Fruit fly (Drosophila melanogaster) whole organism, embryonic: Measurements from ENCODE around the gene CG10185.

ENCODE experiments used
- Bdp1 ChIP-seq: fragments of 200-800 bp; sonication (Bioruptor generic); optimal IDR thresholded peaks from 3 replicates; lab custom pipeline; 2016; ENCODE audit warnings: missing biosample characterization, missing genetic modification characterization
- CG10267 ChIP-seq: fragments of 200-800 bp; sonication (Bioruptor generic); optimal IDR thresholded peaks from 2 replicates; lab custom pipeline; 2018; ENCODE audit warnings: missing biosample characterization, mild to moderate bottlenecking, missing genetic modification characterization, moderate library complexity
- CG11085 ChIP-seq: fragments of 200-800 bp; sonication (Bioruptor generic); IDR thresholded peaks from 2 replicates; pipeline ENCODE4 v1.3.6; 2022; ENCODE audit warnings: missing biosample characterization, missing genetic modification characterization
- CG11093 ChIP-seq: fragments of 200-800 bp; sonication (Bioruptor generic); IDR thresholded peaks from 3 replicates; pipeline ENCODE4 v1.3.6; 2022; ENCODE audit warnings: missing biosample characterization, missing genetic modification characterization
- CG12744 ChIP-seq: fragments of 200-800 bp; sonication (Bioruptor generic); optimal IDR thresholded peaks from 2 replicates; lab custom pipeline; 2016; ENCODE audit warnings: missing biosample characterization, missing genetic modification characterization
- CG12769 ChIP-seq: fragments of 200-800 bp; sonication (Bioruptor generic); optimal IDR thresholded peaks from 2 replicates; lab custom pipeline; 2019; ENCODE audit warnings: missing biosample characterization, mild to moderate bottlenecking, missing genetic modification characterization, moderate library complexity
- CG13775 ChIP-seq: fragments of 200-800 bp; sonication (Bioruptor generic); optimal IDR thresholded peaks from 3 replicates; lab custom pipeline; 2017; ENCODE audit warnings: missing biosample characterization, mild to moderate bottlenecking, missing genetic modification characterization
- CG14441 ChIP-seq: fragments of 200-800 bp; sonication (Bioruptor generic); IDR thresholded peaks from 2 replicates; pipeline ENCODE4 v1.3.6; 2022; ENCODE audit warnings: missing biosample characterization, missing genetic modification characterization
- CG14965 ChIP-seq: fragments of 200-800 bp; sonication (Bioruptor generic); optimal IDR thresholded peaks from 2 replicates; lab custom pipeline; 2016; ENCODE audit warnings: missing biosample characterization, missing genetic modification characterization, borderline replicate concordance
- CG15479 ChIP-seq: fragments of 200-800 bp; sonication (Bioruptor generic); optimal IDR thresholded peaks from 3 replicates; lab custom pipeline; 2019; ENCODE audit warnings: missing biosample characterization, mild to moderate bottlenecking, missing genetic modification characterization, moderate library complexity
- CG1647 ChIP-seq: fragments of 200-800 bp; sonication (Bioruptor generic); optimal IDR thresholded peaks from 3 replicates; lab custom pipeline; 2016; ENCODE audit warnings: missing biosample characterization, missing genetic modification characterization
- CG17612 ChIP-seq: fragments of 200-800 bp; sonication (Bioruptor generic); IDR thresholded peaks from 2 replicates; pipeline ENCODE4 v1.3.6; 2022; ENCODE audit warnings: missing biosample characterization, missing genetic modification characterization
- CG30431 ChIP-seq: fragments of 200-800 bp; sonication (Bioruptor generic); optimal IDR thresholded peaks from 2 replicates; lab custom pipeline; 2017; ENCODE audit warnings: missing biosample characterization, missing genetic modification characterization
- CG31441 ChIP-seq: fragments of 200-800 bp; sonication (Bioruptor generic); IDR thresholded peaks from 2 replicates; pipeline ENCODE4 v1.3.6; 2022; ENCODE audit warnings: missing biosample characterization, missing genetic modification characterization
- CG33213 ChIP-seq: fragments of 200-800 bp; sonication (Bioruptor generic); optimal IDR thresholded peaks from 3 replicates; lab custom pipeline; 2016; ENCODE audit warnings: missing biosample characterization, missing genetic modification characterization
- CG3838 ChIP-seq: fragments of 200-800 bp; sonication (Bioruptor generic); optimal IDR thresholded peaks from 3 replicates; lab custom pipeline; 2016; ENCODE audit warnings: missing biosample characterization, missing genetic modification characterization
- CG4360 ChIP-seq: fragments of 200-800 bp; sonication (Bioruptor generic); IDR thresholded peaks from 2 replicates; pipeline ENCODE4 v1.3.6; 2022; ENCODE audit warnings: missing biosample characterization, missing genetic modification characterization
- CG6254 ChIP-seq: fragments of 200-800 bp; sonication (Bioruptor generic); optimal IDR thresholded peaks from 3 replicates; lab custom pipeline; 2017; ENCODE audit warnings: mild to moderate bottlenecking, missing biosample characterization, missing genetic modification reagents, missing genetic modification characterization
- CG7556 ChIP-seq: fragments of 200-800 bp; sonication (Bioruptor generic); optimal IDR thresholded peaks from 2 replicates; lab custom pipeline; 2017; ENCODE audit warnings: missing biosample characterization, mild to moderate bottlenecking, missing genetic modification characterization
- CG7963 ChIP-seq: fragments of 200-800 bp; sonication (Bioruptor generic); IDR thresholded peaks from 3 replicates; pipeline ENCODE4 v1.3.6; 2022; ENCODE audit warnings: missing biosample characterization, missing genetic modification characterization; ENCODE audit not compliant: partially characterized antibody
- CG8281 ChIP-seq: fragments of 200-800 bp; sonication (Bioruptor generic); optimal IDR thresholded peaks from 2 replicates; lab custom pipeline; 2018; ENCODE audit warnings: missing biosample characterization, mild to moderate bottlenecking, missing genetic modification characterization, moderate library complexity
- CG8924 ChIP-seq: fragments of 200-800 bp; optimal IDR thresholded peaks from 3 replicates; lab custom pipeline; 2019; ENCODE audit warnings: missing biosample characterization, mild to moderate bottlenecking, missing genetic modification characterization, moderate library complexity
- CG9876 ChIP-seq: fragments of 200-800 bp; sonication (Bioruptor generic); optimal IDR thresholded peaks from 2 replicates; lab custom pipeline; 2016; ENCODE audit warnings: missing biosample characterization, missing genetic modification characterization
- D ChIP-seq, 2 experiments: fragments of 200-800 bp in 1 of 2; fragments of >200 bp in 1 of 2; sonication (Bioruptor generic) in 1 of 2; optimal IDR thresholded peaks; 2 replicates in 1 of 2; 3 replicates in 1 of 2; lab custom pipeline; 2017; ENCODE audit warnings: mild to moderate bottlenecking in 1 of 2, missing biosample characterization in 1 of 2, missing genetic modification characterization in 1 of 2, missing genetic modification reagents in 1 of 2
- Gug ChIP-seq: fragments of 200-800 bp; sonication (Bioruptor generic); IDR thresholded peaks from 4 replicates; pipeline ENCODE4 v1.3.6; 2022; ENCODE audit warnings: missing biosample characterization, missing genetic modification characterization
- H15 ChIP-seq: fragments of 200-800 bp; sonication (Bioruptor generic); IDR thresholded peaks from 3 replicates; pipeline ENCODE4 v1.3.6; 2022; ENCODE audit warnings: missing biosample characterization, missing genetic modification characterization
- H2.0 ChIP-seq: fragments of 200-800 bp; sonication (Bioruptor generic); IDR thresholded peaks from 2 replicates; pipeline ENCODE4 v1.3.6; 2022; ENCODE audit warnings: missing biosample characterization, missing genetic modification characterization
- Hr51 ChIP-seq, 2 experiments: fragments of 200-800 bp; sonication (Bioruptor generic); optimal IDR thresholded peaks; 2 replicates in 1 of 2; 3 replicates in 1 of 2; lab custom pipeline; 2016 to 2018; ENCODE audit warnings: missing biosample characterization in 2 of 2, missing genetic modification characterization in 2 of 2, mild to moderate bottlenecking in 1 of 2, moderate library complexity in 1 of 2
- Lpt ChIP-seq: fragments of >200 bp; optimal IDR thresholded peaks from 2 replicates; lab custom pipeline; 2018; ENCODE audit warnings: missing biosample characterization, missing genetic modification characterization
- Med ChIP-seq: fragments of 200-800 bp; sonication (Bioruptor generic); peaks from one replicate; lab custom pipeline; 2016; ENCODE audit warnings: missing biosample characterization, missing genetic modification characterization, mild to moderate bottlenecking, inconsistent platforms, moderate library complexity
- Nf-YB ChIP-seq: fragments of 200-800 bp; sonication (Bioruptor generic); optimal IDR thresholded peaks from 3 replicates; lab custom pipeline; 2019; ENCODE audit warnings: missing biosample characterization, mild to moderate bottlenecking, missing genetic modification characterization, moderate library complexity
- Opbp ChIP-seq: fragments of 200-800 bp; sonication (Bioruptor generic); IDR thresholded peaks from 3 replicates; pipeline ENCODE4 v1.3.6; 2022; ENCODE audit warnings: missing biosample characterization, missing genetic modification characterization; ENCODE audit not compliant: partially characterized antibody
- Ptx1 ChIP-seq: fragments of 200-800 bp; sonication (Bioruptor generic); IDR thresholded peaks from 2 replicates; pipeline ENCODE4 v1.3.6; 2022; ENCODE audit warnings: missing biosample characterization, missing genetic modification characterization
- Tbp ChIP-seq: fragments of >200 bp; optimal IDR thresholded peaks from 2 replicates; lab custom pipeline; 2018; ENCODE audit warnings: missing biosample characterization, missing genetic modification characterization
- ac ChIP-seq: fragments of 200-800 bp; sonication (Bioruptor generic); optimal IDR thresholded peaks from 3 replicates; lab custom pipeline; 2017; ENCODE audit warnings: missing biosample characterization, mild to moderate bottlenecking, missing genetic modification characterization
- bigmax ChIP-seq: fragments of 200-800 bp; sonication (Bioruptor generic); optimal IDR thresholded peaks from 2 replicates; lab custom pipeline; 2018; ENCODE audit warnings: missing biosample characterization, mild to moderate bottlenecking, missing genetic modification characterization
- cad ChIP-seq: fragments of >200 bp; optimal IDR thresholded peaks from 2 replicates; lab custom pipeline; 2017; ENCODE audit warnings: missing biosample characterization, missing genetic modification characterization
- chn ChIP-seq: fragments of 200-800 bp; sonication (Bioruptor generic); optimal IDR thresholded peaks from 2 replicates; lab custom pipeline; 2016; ENCODE audit warnings: missing biosample characterization, missing genetic modification characterization
- croc ChIP-seq: fragments of 200-800 bp; sonication (Bioruptor generic); conservative IDR thresholded peaks from 3 replicates; pipeline ENCODE4 v1.3.6; 2022; ENCODE audit warnings: missing biosample characterization, missing genetic modification characterization
- dati ChIP-seq: fragments of 200-800 bp; sonication (Bioruptor generic); IDR thresholded peaks from 2 replicates; pipeline ENCODE4 v1.3.6; 2022; ENCODE audit warnings: missing biosample characterization, missing genetic modification characterization
- gsb-n ChIP-seq: fragments of 200-800 bp; sonication (Bioruptor generic); optimal IDR thresholded peaks from 3 replicates; lab custom pipeline; 2018; ENCODE audit warnings: missing biosample characterization, mild to moderate bottlenecking, missing genetic modification characterization
- inv ChIP-seq: fragments of 200-800 bp; sonication (Bioruptor generic); IDR thresholded peaks from 2 replicates; pipeline ENCODE4 v1.3.6; 2022; ENCODE audit warnings: missing biosample characterization, missing genetic modification characterization; ENCODE audit not compliant: partially characterized antibody
- kni ChIP-seq: fragments of 200-800 bp; sonication (Bioruptor generic); optimal IDR thresholded peaks from 3 replicates; lab custom pipeline; 2017; ENCODE audit warnings: mild to moderate bottlenecking, missing biosample characterization, missing genetic modification reagents, missing genetic modification characterization
- knrl ChIP-seq: fragments of 200-800 bp; sonication (Bioruptor generic); IDR thresholded peaks from 3 replicates; pipeline ENCODE4 v1.3.6; 2022; ENCODE audit warnings: missing biosample characterization, missing genetic modification characterization; ENCODE audit not compliant: partially characterized antibody
- oc ChIP-seq: fragments of 200-800 bp; sonication (Bioruptor generic); optimal IDR thresholded peaks from 2 replicates; lab custom pipeline; 2018; ENCODE audit warnings: missing biosample characterization, mild to moderate bottlenecking, missing genetic modification characterization, moderate library complexity
- odd ChIP-seq: fragments of 200-800 bp; sonication (Bioruptor generic); optimal IDR thresholded peaks from 2 replicates; lab custom pipeline; 2017; ENCODE audit warnings: missing biosample characterization, mild to moderate bottlenecking, missing genetic modification characterization
- pb ChIP-seq: fragments of 200-800 bp; sonication (Bioruptor generic); optimal IDR thresholded peaks from 3 replicates; lab custom pipeline; 2016; ENCODE audit warnings: missing biosample characterization, missing genetic modification characterization
- tin ChIP-seq: fragments of 200-800 bp; sonication (Bioruptor generic); optimal IDR thresholded peaks from 3 replicates; lab custom pipeline; 2016; ENCODE audit warnings: missing biosample characterization, missing genetic modification characterization
- tll ChIP-seq, 2 experiments: fragments of 200-800 bp in 1 of 2; fragments of >200 bp in 1 of 2; sonication (Bioruptor generic) in 1 of 2; optimal IDR thresholded peaks; 2 replicates each; lab custom pipeline; 2017 to 2019; ENCODE audit warnings: missing biosample characterization in 2 of 2, missing genetic modification characterization in 2 of 2, mild to moderate bottlenecking in 1 of 2, moderate library complexity in 1 of 2
- tup ChIP-seq: fragments of 200-800 bp; sonication (Bioruptor generic); optimal IDR thresholded peaks from 2 replicates; lab custom pipeline; 2016; ENCODE audit warnings: missing biosample characterization, mild to moderate bottlenecking, missing genetic modification characterization, moderate library complexity
- zen ChIP-seq: fragments of 200-800 bp; sonication (Bioruptor generic); optimal IDR thresholded peaks from 3 replicates; lab custom pipeline; 2018; ENCODE audit warnings: missing biosample characterization, mild to moderate bottlenecking, missing genetic modification characterization, moderate library complexity

The CG10185 gene

DNA sequence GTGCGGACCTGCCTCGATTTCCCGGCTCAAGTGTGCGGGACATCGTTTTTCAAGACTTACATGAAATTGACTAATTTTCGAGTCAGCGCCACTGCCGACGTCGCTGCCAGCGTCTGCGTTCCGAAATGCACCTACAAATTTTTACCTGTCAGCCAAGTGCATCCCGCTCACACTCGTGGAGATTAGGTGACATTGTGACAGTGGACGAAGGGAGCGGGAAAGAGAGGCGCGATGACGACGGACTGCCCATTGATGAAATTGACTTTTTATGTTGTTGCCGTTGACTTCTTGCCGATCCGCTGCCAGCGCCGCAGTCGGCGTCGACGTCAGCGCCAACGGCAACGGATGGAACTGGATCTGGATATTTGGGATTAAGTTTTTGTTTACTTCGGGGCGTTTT is 33.2 kb downstream of the CG10185 start (continued):
- no peak for TF ChIP-seq CG14441 (GFP tag; lab: Robert Waterston, UW)
- no peak for TF ChIP-seq CG12744
- no peak for TF ChIP-seq bigmax
- TF ChIP-seq CG33213 = no peak
- no peak for TF ChIP-seq pb (GFP tag; lab: Kevin White, UChicago)
- TF ChIP-seq Lpt (GFP tag; lab: Kevin White, UChicago) = no peak
- no peak for TF ChIP-seq CG10267 (tag; lab: Kevin White, UChicago)
- no peak for TF ChIP-seq CG13775 (GFP tag; lab: Kevin White, UChicago)
- TF ChIP-seq CG9876 = no peak
- no peak for TF ChIP-seq tin
- no peak for TF ChIP-seq CG14965 (GFP tag; lab: Kevin White, UChicago)
- TF ChIP-seq CG3838 (GFP tag; lab: Kevin White, UChicago) = no peak
- TF ChIP-seq CG15479 (GFP tag; lab: Kevin White, UChicago) = peak; percentile 83
- no peak for TF ChIP-seq CG7963 (GFP tag; lab: Robert Waterston, UW)
- no peak for TF ChIP-seq croc
- TF ChIP-seq Nf-YB (GFP tag; lab: Kevin White, UChicago) = peak; percentile 63
- peak; percentile 67 for TF ChIP-seq D (optimal IDR thresholded peaks at IDR 0.05; lab: Kevin White, UChicago)
- TF ChIP-seq D (GFP tag; optimal IDR thresholded peaks at IDR 0.05; lab: Kevin White, UChicago) = no peak
- no peak for TF ChIP-seq Gug (GFP tag; lab: Robert Waterston, UW)
- TF ChIP-seq CG17612 (GFP tag; lab: Robert Waterston, UW) = no peak
- TF ChIP-seq tll (GFP tag; optimal IDR thresholded peaks at IDR 0.05; lab: Kevin White, UChicago) = peak in 1 of 2 experiments; percentile 100
- TF ChIP-seq CG8281 (tag; lab: Kevin White, UChicago) = no peak
- peak; percentile 12 for TF ChIP-seq Med (GFP tag; lab: Kevin White, UChicago)
- TF ChIP-seq odd (GFP tag; lab: Kevin White, UChicago) = no peak
- TF ChIP-seq Opbp (GFP tag; lab: Robert Waterston, UW) = no peak
- TF ChIP-seq CG31441 (GFP tag; lab: Robert Waterston, UW) = no peak
- TF ChIP-seq Bdp1 (GFP tag; lab: Kevin White, UChicago) = no peak
- no peak for TF ChIP-seq Tbp
- no peak for TF ChIP-seq Ptx1 (GFP tag; lab: Robert Waterston, UW)
- TF ChIP-seq oc (tag; lab: Kevin White, UChicago) = peak; percentile 44
- no peak for TF ChIP-seq H15 (GFP tag; lab: Robert Waterston, UW)
- no peak for TF ChIP-seq CG11093 (GFP tag; lab: Robert Waterston, UW)
- TF ChIP-seq CG4360 (GFP tag; lab: Robert Waterston, UW) = peak; percentile 60; the same call in 1 of the 2 replicates
- no peak for TF ChIP-seq CG7556 (GFP tag; lab: Kevin White, UChicago)
- peak; percentile 65 for TF ChIP-seq kni (GFP tag; lab: Kevin White, UChicago)
- TF ChIP-seq inv = no peak
- no peak for TF ChIP-seq CG1647
- no peak for TF ChIP-seq ac
- TF ChIP-seq gsb-n (tag; lab: Kevin White, UChicago) = no peak
- TF ChIP-seq dati = no peak
- TF ChIP-seq CG30431 (GFP tag; lab: Kevin White, UChicago) = no peak
- TF ChIP-seq CG8924 (tag; lab: Kevin White, UChicago) = no peak
- peak; percentile 57 for TF ChIP-seq cad (GFP tag; lab: Kevin White, UChicago)
- no peak for TF ChIP-seq Hr51 (GFP tag; optimal IDR thresholded peaks at IDR 0.05; lab: Kevin White, UChicago)
- TF ChIP-seq CG12769 (tag; lab: Kevin White, UChicago) = no peak
- TF ChIP-seq CG11085 (GFP tag; lab: Robert Waterston, UW) = no peak
- no peak for TF ChIP-seq H2.0 (GFP tag; lab: Robert Waterston, UW)
- no peak for TF ChIP-seq knrl (GFP tag; lab: Robert Waterston, UW)
- TF ChIP-seq tup (GFP tag; lab: Kevin White, UChicago) = no peak
- no peak for TF ChIP-seq CG6254
- TF ChIP-seq chn (GFP tag; lab: Kevin White, UChicago) = no peak
- peak; percentile 36 for TF ChIP-seq zen (tag; lab: Kevin White, UChicago)
